Worm (Caenorhabditis elegans) whole organism, young adult: Measurements from ENCODE around the gene F11E6.6.

ENCODE experiments used
- Y67H2A.10 ChIP-seq: fragments of 200-800 bp; sonication (Bioruptor generic); conservative IDR thresholded peaks from 2 replicates; pipeline ENCODE4 v1.3.6; 2022; ENCODE audit warnings: missing genetic modification reagents, missing genetic modification characterization, missing compliant biosample characterization
- attf-6 ChIP-seq: fragments of 200-800 bp; sonication (Bioruptor generic); IDR thresholded peaks from 2 replicates; pipeline ENCODE4 v1.3.6; 2022; ENCODE audit warnings: missing genetic modification reagents, missing genetic modification characterization, missing compliant biosample characterization
- ceh-40 ChIP-seq: fragments of 200-800 bp; sonication (Bioruptor generic); IDR thresholded peaks from 2 replicates; pipeline ENCODE4 v1.3.6; 2022; ENCODE audit warnings: missing genetic modification characterization, missing compliant biosample characterization
- dpl-1 ChIP-seq: fragments of 150-350 bp; optimal IDR thresholded peaks from 2 replicates; lab custom pipeline; 2014; ENCODE audit warnings: missing biosample characterization, missing genetic modification reagents, missing genetic modification characterization
- egl-44 ChIP-seq: fragments of 200-800 bp; sonication (Bioruptor generic); IDR thresholded peaks from 2 replicates; pipeline ENCODE4 v1.3.6; 2022; ENCODE audit warnings: missing genetic modification reagents, missing genetic modification characterization, missing compliant biosample characterization
- ekl-4 ChIP-seq: fragments of 200-800 bp; sonication (Bioruptor generic); IDR thresholded peaks from 2 replicates; pipeline ENCODE4 v1.3.6; 2022; ENCODE audit warnings: missing genetic modification reagents, missing genetic modification characterization, missing compliant biosample characterization
- hmg-20 ChIP-seq: fragments of 200-800 bp; sonication (Bioruptor generic); IDR thresholded peaks from 2 replicates; pipeline ENCODE4 v1.3.6; 2022; ENCODE audit warnings: missing genetic modification reagents, missing genetic modification characterization, missing compliant biosample characterization
- lin-54 ChIP-seq: fragments of 200-800 bp; sonication (Bioruptor generic); optimal IDR thresholded peaks from 2 replicates; lab custom pipeline; 2018; ENCODE audit warnings: mild to moderate bottlenecking, missing genetic modification characterization, missing compliant biosample characterization
- nhr-120 ChIP-seq: fragments of 200-800 bp; sonication (Bioruptor generic); IDR thresholded peaks from 2 replicates; pipeline ENCODE4 v1.3.6; 2022; ENCODE audit warnings: missing genetic modification characterization, missing compliant biosample characterization
- nhr-80 ChIP-seq: sonication (generic microtip); optimal IDR thresholded peaks from 2 replicates; lab custom pipeline; 2016; ENCODE audit warnings: missing genetic modification characterization, missing compliant biosample characterization
- rpc-1 ChIP-seq, 2 experiments: fragments of 150-350 bp in 1 of 2; sonication (generic microtip) in 1 of 2; optimal IDR thresholded peaks; 2 replicates each; lab custom pipeline; 2014 to 2018; ENCODE audit warnings: missing biosample characterization in 1 of 2, missing genetic modification characterization in 1 of 2, missing genetic modification reagents in 1 of 2, missing genotype in 1 of 2
- snpc-3.4 ChIP-seq: sonication (generic microtip); optimal IDR thresholded peaks from 2 replicates; lab custom pipeline; 2017; ENCODE audit warnings: missing genetic modification characterization, mild to moderate bottlenecking, missing compliant biosample characterization, antibody characterized with exemption, moderate library complexity, missing genotype, missing genetic modification reagents
- snpc-4 ChIP-seq, 5 experiments: fragments of 150-350 bp in 1 of 5; sonication (generic microtip) in 4 of 5; optimal IDR thresholded peaks; 2 replicates each; lab custom pipeline; 2014 to 2018; ENCODE audit warnings: missing genetic modification characterization in 5 of 5, missing biosample characterization in 3 of 5, antibody characterized with exemption in 2 of 5, mild to moderate bottlenecking in 2 of 5, missing compliant biosample characterization in 2 of 5, missing genotype in 2 of 5, moderate library complexity in 2 of 5, missing genetic modification reagents in 1 of 5
- tbp1 ChIP-seq: fragments of 200-800 bp; sonication (Bioruptor generic); optimal IDR thresholded peaks from 2 replicates; lab custom pipeline; 2018; ENCODE audit warnings: mild to moderate bottlenecking, missing genetic modification characterization, missing compliant biosample characterization
- tlf-1 ChIP-seq: fragments of 200-800 bp; sonication (Bioruptor generic); optimal IDR thresholded peaks from 2 replicates; lab custom pipeline; 2018; ENCODE audit warnings: mild to moderate bottlenecking, missing genetic modification characterization, missing compliant biosample characterization
- ztf-18 ChIP-seq: sonication (generic microtip); optimal IDR thresholded peaks from 2 replicates; lab custom pipeline; 2016; ENCODE audit warnings: missing genotype, mild to moderate bottlenecking, missing genetic modification characterization, missing compliant biosample characterization

Gene F11E6.6

DNA sequence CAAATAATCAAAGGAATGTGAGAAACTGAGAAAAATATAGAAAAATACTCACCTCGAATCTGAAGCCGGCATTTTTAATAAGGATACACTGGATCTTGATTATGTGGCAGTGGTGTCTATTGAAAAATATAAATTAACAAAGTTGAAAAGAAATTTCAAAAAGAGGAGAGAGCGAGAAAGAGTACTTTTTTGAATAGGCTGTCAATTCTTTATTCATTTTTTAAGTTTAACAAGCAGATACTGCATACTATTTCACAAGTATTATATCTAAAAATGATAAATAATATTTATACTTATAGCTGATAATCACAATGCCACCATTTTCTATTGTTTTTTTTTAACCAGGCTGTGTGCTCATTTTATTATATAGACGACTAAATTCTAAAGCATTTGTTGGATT, 48.1 kb downstream of the F11E6.6 start, which contains the start of gene npr-26:
Gene npr-26, minus strand, starts transcription at position 101 of the 400 bp plus-strand sequence.
- TF ChIP-seq egl-44 (no peak), lin-54 (GFP tag; lab: Kevin White, UChicago) (no peak), ceh-40 (GFP tag; lab: Robert Waterston, UW) (no peak), rpc-1 (optimal IDR thresholded peaks at IDR 0.05; lab: Kevin White, UChicago) (no peak), rpc-1 (tag; optimal IDR thresholded peaks at IDR 0.05; lab: Kevin White, UChicago) (no peak), attf-6 (GFP tag; lab: Robert Waterston, UW) (no peak), ztf-18 (tag; lab: Kevin White, UChicago) (no peak), snpc-3.4 (no peak), Y67H2A.10 (GFP tag; lab: Robert Waterston, UW) (no peak), nhr-80 (tag; lab: Kevin White, UChicago) (no peak), nhr-120 (no peak), tlf-1 (GFP tag; lab: Kevin White, UChicago) (no peak), tbp1 (GFP tag; lab: Kevin White, UChicago) (no peak), snpc-4 (GFP tag; optimal IDR thresholded peaks at IDR 0.05; lab: Kevin White, UChicago) (no peak), snpc-4 (tag; optimal IDR thresholded peaks at IDR 0.05; lab: Kevin White, UChicago) (no peak), hmg-20 (GFP tag; lab: Robert Waterston, UW) (no peak), ekl-4 (GFP tag; lab: Robert Waterston, UW) (no peak), dpl-1 (no peak)
